Worm (Caenorhabditis elegans): Measurements from ENCODE around the gene srb-1.
"Not testable (repeated sequence)": the region's sequence is repeated elsewhere in the genome, so short reads cannot be mapped to it uniquely, and the experiment has no call there.

srb-1 gene

DNA sequence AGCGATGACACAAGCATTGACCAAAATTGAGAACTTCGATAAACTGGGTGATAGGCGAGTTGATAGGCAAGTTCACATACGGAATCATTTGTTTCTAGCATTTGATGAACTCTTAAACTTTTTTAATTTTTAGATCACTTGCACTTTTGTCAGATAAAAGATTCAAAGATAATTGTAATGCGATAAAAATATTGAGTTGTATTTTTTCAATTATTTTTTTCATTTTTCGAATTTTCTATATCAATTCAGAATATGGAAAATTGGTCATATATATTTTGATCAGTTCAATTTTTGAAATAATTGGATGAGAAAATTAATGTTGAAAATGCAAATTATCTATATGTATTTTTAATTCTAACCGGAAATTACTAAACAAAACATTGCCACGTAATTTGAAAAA is 4.1 kb downstream of the srb-1 start, which contains the start of gene srb-3:
Gene srb-3 (minus strand): TSS at position 101 of the 400 bp plus-strand sequence.
- TF ChIP-seq ceh-45 (GFP tag; IDR thresholded peaks at IDR 0.05) (no peak), tbx-7 (tag; optimal IDR thresholded peaks at IDR 0.05) (no peak), odd-2 (tag; optimal IDR thresholded peaks at IDR 0.05) (no peak), fkh-6 (tag; optimal IDR thresholded peaks at IDR 0.05) (no peak), hlh-30 (tag; optimal IDR thresholded peaks at IDR 0.05; ENCODE audit: insufficient read depth) (no peak)

DNA sequence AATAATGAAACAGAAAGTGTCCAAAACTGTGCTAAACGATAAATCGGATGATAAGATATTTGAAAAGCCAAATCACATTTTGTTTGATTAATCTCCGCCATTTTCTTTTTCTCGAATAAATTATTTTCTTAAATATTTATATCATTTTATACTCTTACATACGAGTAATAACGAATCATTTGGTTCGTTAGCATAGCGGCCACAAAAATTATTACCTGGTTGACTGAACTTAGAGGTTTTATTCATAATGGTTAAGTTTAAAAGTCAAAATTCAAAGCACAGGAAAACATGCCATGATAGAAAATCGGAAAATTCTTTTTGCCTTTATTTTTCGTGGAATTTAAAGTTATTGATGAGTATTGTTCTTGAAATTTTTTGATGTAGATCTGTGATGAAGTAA is 7.5 kb downstream of the srb-1 start, which contains the start of gene srb-5:
Gene srb-5 (minus strand): TSS at position 101 of the 400 bp plus-strand sequence.
- TF ChIP-seq ceh-34 (tag; optimal IDR thresholded peaks at IDR 0.05) (no peak), pros-1 (tag; optimal IDR thresholded peaks at IDR 0.05) (no peak), F13H6.1 (tag; optimal IDR thresholded peaks at IDR 0.05) (no peak), fkh-6 (tag; optimal IDR thresholded peaks at IDR 0.05) (no peak), ets-4 (tag; optimal IDR thresholded peaks at IDR 0.05) (no peak), ref-2 (tag; optimal IDR thresholded peaks at IDR 0.05) (no peak), lin-11 (tag; optimal IDR thresholded peaks at IDR 0.05) (no peak), tbx-2 (tag; optimal IDR thresholded peaks at IDR 0.05) (no peak), hlh-8 (tag; optimal IDR thresholded peaks at IDR 0.05) (no peak), ceh-24 (tag; optimal IDR thresholded peaks at IDR 0.05) (no peak), lim-6 (tag; optimal IDR thresholded peaks at IDR 0.05) (no peak), tbx-7 (tag; optimal IDR thresholded peaks at IDR 0.05) (no peak), zip-5 (tag; optimal IDR thresholded peaks at IDR 0.05) (no peak), pag-3 (tag; optimal IDR thresholded peaks at IDR 0.05; ENCODE audit: borderline replicate concordance) (no peak)

DNA sequence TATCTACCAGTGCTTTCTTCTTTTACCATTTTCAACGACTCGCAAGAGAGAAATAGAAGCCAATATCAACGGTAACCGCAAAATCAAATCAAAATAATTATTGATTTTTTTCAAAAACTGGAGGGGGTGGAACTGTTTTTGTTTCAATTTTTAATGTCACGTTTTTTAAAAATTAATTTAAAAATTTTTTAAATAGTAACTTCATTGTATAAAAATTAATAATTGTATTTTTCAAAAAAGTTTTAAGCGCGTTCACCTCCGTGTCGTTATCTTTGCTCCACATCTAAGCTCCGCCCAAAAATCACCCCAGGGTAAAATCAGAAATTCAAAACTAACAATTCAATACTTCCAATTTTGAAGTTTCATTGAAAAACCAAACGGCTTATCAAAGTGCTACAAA is 9.7 kb downstream of the srb-1 start, which contains the start of gene C27D6.11:
Gene C27D6.11 (minus strand): TSS at position 101 of the 400 bp plus-strand sequence.
- TF ChIP-seq unc-55 (GFP tag; optimal IDR thresholded peaks at IDR 0.05): no peak

DNA sequence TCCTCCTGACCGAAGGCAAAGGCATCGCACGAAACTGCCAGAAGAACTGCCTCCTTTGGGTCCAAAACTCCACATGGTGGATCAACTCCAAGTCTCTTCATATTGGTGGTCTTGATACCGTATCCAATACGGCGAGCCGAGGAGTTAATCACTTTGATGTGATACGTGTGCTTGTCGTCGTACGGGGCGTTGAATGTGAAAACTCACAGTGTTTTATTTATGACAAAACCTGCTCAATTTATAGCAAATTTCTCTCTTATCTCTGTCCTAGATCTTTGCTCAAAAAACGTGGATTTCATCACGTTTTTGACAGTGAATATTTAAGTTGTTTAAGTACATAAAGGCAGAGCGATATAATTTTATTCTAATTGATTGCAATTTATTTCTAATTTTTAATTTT is 12.1 kb downstream of the srb-1 start, which contains the start of gene F58A6.9:
Gene F58A6.9 (minus strand): TSS at position 101 of the 400 bp plus-strand sequence.
- TF ChIP-seq gmeb-2 (tag; optimal IDR thresholded peaks at IDR 0.05); ceh-34 (tag; optimal IDR thresholded peaks at IDR 0.05); mec-3 (tag; optimal IDR thresholded peaks at IDR 0.05; ENCODE audit: borderline replicate concordance): not testable (repeated sequence)

DNA sequence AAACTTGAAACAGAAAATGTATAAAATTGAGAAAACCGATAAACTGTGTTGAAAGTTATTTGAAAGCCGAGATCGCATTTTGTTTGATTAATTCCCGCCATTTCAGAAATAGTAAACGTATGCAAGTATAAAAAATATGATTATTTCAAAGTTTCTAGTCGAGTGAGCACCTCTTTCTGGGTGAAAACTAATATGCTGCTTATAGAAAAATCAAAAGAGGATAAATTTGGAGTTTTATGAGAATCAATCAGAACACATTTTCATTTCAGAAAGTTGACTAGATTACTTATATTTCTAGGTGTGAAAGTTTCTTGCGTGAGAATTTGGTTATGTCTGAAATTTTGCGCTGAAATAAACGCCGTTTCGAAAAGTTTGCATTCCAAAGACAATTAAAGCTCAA is 13.3 kb downstream of the srb-1 start, which contains the start of gene srb-13:
Gene srb-13 (minus strand): TSS at position 101 of the 400 bp plus-strand sequence.
- TF ChIP-seq ceh-19 (GFP tag; optimal IDR thresholded peaks at IDR 0.05): no peak
- no peak for TF ChIP-seq ceh-2 (tag; optimal IDR thresholded peaks at IDR 0.05)
- TF ChIP-seq hlh-30 (tag; optimal IDR thresholded peaks at IDR 0.05; ENCODE audit: insufficient read depth): no peak
- no peak for TF ChIP-seq Y22D7AL.16 (tag; optimal IDR thresholded peaks at IDR 0.05)
- no peak for TF ChIP-seq hlh-6 (tag; optimal IDR thresholded peaks at IDR 0.05)
- no peak for TF ChIP-seq unc-55 (GFP tag; optimal IDR thresholded peaks at IDR 0.05)
- no peak for TF ChIP-seq K09A11.1 (tag; optimal IDR thresholded peaks at IDR 0.05; ENCODE audit: insufficient read depth)
- TF ChIP-seq unc-42 (tag; optimal IDR thresholded peaks at IDR 0.05): no peak
- no peak for TF ChIP-seq pax-1 (tag; optimal IDR thresholded peaks at IDR 0.05)
- TF ChIP-seq gmeb-2 (tag; optimal IDR thresholded peaks at IDR 0.05): no peak
- TF ChIP-seq sox-2 (GFP tag; IDR thresholded peaks at IDR 0.05): no peak
- no peak for TF ChIP-seq fkh-10 (GFP tag; optimal IDR thresholded peaks at IDR 0.05)
- TF ChIP-seq C38D4.7 (GFP tag; optimal IDR thresholded peaks at IDR 0.05): no peak

DNA sequence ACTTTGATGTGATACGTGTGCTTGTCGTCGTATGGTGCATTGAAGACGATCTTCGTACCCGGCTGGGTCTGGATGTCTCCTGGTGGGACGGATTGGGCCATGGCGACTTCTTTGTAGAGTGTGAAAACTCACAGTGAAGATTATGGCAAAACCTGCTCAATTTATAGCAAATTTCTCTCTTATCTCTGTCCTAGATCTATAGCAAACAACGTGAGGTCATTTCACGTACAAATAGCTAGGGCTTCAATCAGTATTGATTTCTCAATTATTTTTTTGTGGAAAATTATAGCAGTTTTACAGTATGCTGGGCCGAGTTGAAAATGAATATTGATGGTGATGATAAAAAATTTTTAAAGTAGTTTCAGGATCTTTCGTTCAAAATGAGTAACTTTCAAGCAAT is 13.8 kb downstream of the srb-1 start, which contains the start of gene msp-45:
Gene msp-45 (minus strand): TSS at position 101 of the 400 bp plus-strand sequence.
- TF ChIP-seq Y22D7AL.16 (tag; optimal IDR thresholded peaks at IDR 0.05) (no peak), T23F11.4 (GFP tag; optimal IDR thresholded peaks at IDR 0.05) (no peak), nhr-11 (tag; optimal IDR thresholded peaks at IDR 0.05) (no peak), syd-9 (tag; optimal IDR thresholded peaks at IDR 0.05) (no peak), lin-11 (tag; optimal IDR thresholded peaks at IDR 0.05) (no peak), F13H6.1 (tag; optimal IDR thresholded peaks at IDR 0.05) (no peak), pqm-1 (tag; optimal IDR thresholded peaks at IDR 0.05) (no peak), ets-4 (tag; optimal IDR thresholded peaks at IDR 0.05) (no peak), mec-3 (tag; optimal IDR thresholded peaks at IDR 0.05; ENCODE audit: borderline replicate concordance) (no peak), rnt-1 (tag; optimal IDR thresholded peaks at IDR 0.05) (no peak), pros-1 (tag; optimal IDR thresholded peaks at IDR 0.05) (no peak), unc-3 (GFP tag; conservative IDR thresholded peaks at IDR 0.05) (no peak), unc-3 (tag; optimal IDR thresholded peaks at IDR 0.05) (no peak), C38D4.7 (GFP tag; optimal IDR thresholded peaks at IDR 0.05) (no peak), tbx-7 (tag; optimal IDR thresholded peaks at IDR 0.05) (no peak), eyg-1 (tag; optimal IDR thresholded peaks at IDR 0.05) (no peak), hlh-30 (tag; optimal IDR thresholded peaks at IDR 0.05; ENCODE audit: insufficient read depth) (no peak)
